Worm (Caenorhabditis elegans) whole organism, L3 larva: Measurements from ENCODE around the gene repo-1.

ENCODE experiments used
- ama-1 ChIP-seq: fragments of 150-350 bp; optimal IDR thresholded peaks from 2 replicates; lab custom pipeline; 2018
- egl-27 ChIP-seq: sonication (generic microtip); optimal IDR thresholded peaks from 4 replicates; lab custom pipeline; 2017; ENCODE audit warnings: missing biosample characterization, missing genetic modification reagents, missing genetic modification characterization
- elt-1 ChIP-seq: fragments of 150-350 bp; optimal IDR thresholded peaks from 2 replicates; lab custom pipeline; 2014; ENCODE audit warnings: missing biosample characterization, missing genetic modification characterization
- fos-1 ChIP-seq: fragments of 150-350 bp; optimal IDR thresholded peaks from 2 replicates; lab custom pipeline; 2014; ENCODE audit warnings: missing biosample characterization, missing genetic modification characterization
- hmg-11 ChIP-seq: sonication (generic microtip); optimal IDR thresholded peaks from 2 replicates; lab custom pipeline; 2016; ENCODE audit warnings: missing genetic modification characterization, missing compliant biosample characterization
- lin-15B ChIP-seq: fragments of 150-350 bp; optimal IDR thresholded peaks from 2 replicates; lab custom pipeline; 2014; ENCODE audit warnings: missing biosample characterization, missing genetic modification characterization
- lin-39 ChIP-seq: fragments of 150-350 bp; optimal IDR thresholded peaks from 2 replicates; lab custom pipeline; 2018; ENCODE audit warnings: missing biosample characterization, missing genetic modification reagents, missing genetic modification characterization
- nhr-11 ChIP-seq: fragments of 150-350 bp; optimal IDR thresholded peaks from 2 replicates; lab custom pipeline; 2014; ENCODE audit warnings: missing biosample characterization, missing genetic modification characterization
- nhr-12 ChIP-seq: fragments of 150-350 bp; optimal IDR thresholded peaks from 2 replicates; lab custom pipeline; 2014; ENCODE audit warnings: missing biosample characterization, missing genetic modification characterization
- nhr-237 ChIP-seq: fragments of 150-350 bp; optimal IDR thresholded peaks from 2 replicates; lab custom pipeline; 2014; ENCODE audit warnings: missing biosample characterization, missing genetic modification characterization
- pha-4 ChIP-seq: fragments of 150-350 bp; optimal IDR thresholded peaks from 2 replicates; lab custom pipeline; 2014; ENCODE audit warnings: missing biosample characterization, missing genetic modification reagents, missing genetic modification characterization
- unc-39 ChIP-seq: sonication (generic microtip); optimal IDR thresholded peaks from 4 replicates; lab custom pipeline; 2017; ENCODE audit warnings: missing biosample characterization, missing genetic modification characterization
- unc-62 ChIP-seq: fragments of 150-350 bp; sonication (generic microtip); optimal IDR thresholded peaks from 4 replicates; lab custom pipeline; 2014; ENCODE audit warnings: missing biosample characterization, missing genetic modification reagents, missing genetic modification characterization
- ztf-11 ChIP-seq: fragments of 150-350 bp; optimal IDR thresholded peaks from 2 replicates; lab custom pipeline; 2014; ENCODE audit warnings: missing biosample characterization, missing genetic modification characterization

DNA sequence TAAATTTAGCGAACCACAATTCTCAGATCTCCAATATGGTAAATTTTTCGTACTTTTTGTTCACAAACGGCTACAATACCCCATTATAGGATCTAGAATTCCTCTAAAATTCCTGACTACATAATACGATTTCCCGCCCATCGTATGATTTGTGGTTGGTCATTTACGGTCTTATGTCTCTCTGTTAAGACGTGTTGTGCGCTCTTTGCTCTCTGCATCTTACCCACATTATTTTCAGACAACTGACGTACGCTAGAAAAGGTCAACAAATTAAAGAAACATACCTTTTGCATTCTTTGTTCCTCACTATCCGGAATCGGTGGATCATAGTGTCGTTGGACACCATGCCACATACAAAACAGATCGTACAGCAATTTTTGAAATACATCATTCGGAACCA, 41.2 kb upstream of the repo-1 start:
- TF ChIP-seq elt-1 (no peak), unc-39 (tag; lab: Kevin White, UChicago) (no peak), fos-1 (tag; lab: Kevin White, UChicago) (no peak), ztf-11 (tag; lab: Kevin White, UChicago) (no peak), lin-15B (tag; lab: Kevin White, UChicago) (no peak), hmg-11 (tag; lab: Kevin White, UChicago) (no peak), egl-27 (tag; lab: Kevin White, UChicago) (no peak), unc-62 (no peak), ama-1 (lab: Kevin White, UChicago) (no peak), lin-39 (no peak), pha-4 (tag; lab: Kevin White, UChicago) (no peak), nhr-237 (tag; lab: Kevin White, UChicago) (no peak), nhr-12 (no peak), nhr-11 (no peak)
